Fruit fly (Drosophila melanogaster) whole organism, embryonic: Measurements from ENCODE around the gene CG6425.

Experiments
- Bgb ChIP-seq: fragments of 200-800 bp; sonication (Bioruptor generic); IDR thresholded peaks from 2 replicates; pipeline ENCODE4 v1.3.6; 2022; ENCODE audit warnings: missing biosample characterization, missing genetic modification characterization; ENCODE audit not compliant: partially characterized antibody
- CG10321 ChIP-seq: fragments of 200-800 bp; sonication (Bioruptor generic); IDR thresholded peaks from 2 replicates; pipeline ENCODE4 v1.3.6; 2022; ENCODE audit warnings: missing biosample characterization, missing genetic modification characterization
- CG11456 ChIP-seq: fragments of 200-800 bp; sonication (Bioruptor generic); IDR thresholded peaks from 3 replicates; pipeline ENCODE4 v1.3.6; 2022; ENCODE audit warnings: missing biosample characterization, missing genetic modification characterization
- CG11723 ChIP-seq: fragments of 200-800 bp; sonication (Bioruptor generic); optimal IDR thresholded peaks from 2 replicates; lab custom pipeline; 2017; ENCODE audit warnings: missing biosample characterization, mild to moderate bottlenecking, missing genetic modification characterization
- CG12659 ChIP-seq: fragments of 200-800 bp; sonication (Bioruptor generic); optimal IDR thresholded peaks from 3 replicates; lab custom pipeline; 2017; ENCODE audit warnings: mild to moderate bottlenecking, missing biosample characterization, missing genetic modification reagents, missing genetic modification characterization
- CG14965 ChIP-seq: fragments of 200-800 bp; sonication (Bioruptor generic); optimal IDR thresholded peaks from 2 replicates; lab custom pipeline; 2016; ENCODE audit warnings: missing biosample characterization, missing genetic modification characterization, borderline replicate concordance
- CG15514 ChIP-seq: fragments of 200-800 bp; sonication (Bioruptor generic); optimal IDR thresholded peaks from 3 replicates; lab custom pipeline; 2017; ENCODE audit warnings: missing biosample characterization, missing genetic modification characterization, mild to moderate bottlenecking, moderate library complexity, missing genetic modification reagents
- CG15696 ChIP-seq: fragments of 200-800 bp; sonication (Bioruptor generic); optimal IDR thresholded peaks from 2 replicates; lab custom pipeline; 2019; ENCODE audit warnings: missing biosample characterization, mild to moderate bottlenecking, missing genetic modification characterization, moderate library complexity
- CG16813 ChIP-seq: fragments of 200-800 bp; sonication (Bioruptor generic); IDR thresholded peaks from 3 replicates; pipeline ENCODE4 v1.3.6; 2022; ENCODE audit warnings: missing biosample characterization, missing genetic modification characterization; ENCODE audit not compliant: partially characterized antibody
- CG1792 ChIP-seq: fragments of 200-800 bp; sonication (Bioruptor generic); optimal IDR thresholded peaks from 2 replicates; lab custom pipeline; 2016; ENCODE audit warnings: missing biosample characterization, missing genetic modification characterization
- CG18476 ChIP-seq: fragments of 200-800 bp; sonication (Bioruptor generic); optimal IDR thresholded peaks from 2 replicates; lab custom pipeline; 2016; ENCODE audit warnings: missing biosample characterization, mild to moderate bottlenecking, missing genetic modification characterization
- CG2129 ChIP-seq: fragments of 200-800 bp; sonication (Bioruptor generic); IDR thresholded peaks from 2 replicates; pipeline ENCODE4 v1.3.6; 2022; ENCODE audit warnings: missing biosample characterization, missing genetic modification characterization; ENCODE audit not compliant: partially characterized antibody
- CG2889 ChIP-seq: fragments of 200-800 bp; sonication (Bioruptor generic); IDR thresholded peaks from 3 replicates; pipeline ENCODE4 v1.3.6; 2022; ENCODE audit warnings: missing biosample characterization, missing genetic modification characterization
- CG30431 ChIP-seq: fragments of 200-800 bp; sonication (Bioruptor generic); optimal IDR thresholded peaks from 2 replicates; lab custom pipeline; 2017; ENCODE audit warnings: missing biosample characterization, missing genetic modification characterization
- CG31441 ChIP-seq: fragments of 200-800 bp; sonication (Bioruptor generic); IDR thresholded peaks from 2 replicates; pipeline ENCODE4 v1.3.6; 2022; ENCODE audit warnings: missing biosample characterization, missing genetic modification characterization
- CG3847 ChIP-seq: fragments of 200-800 bp; sonication (Bioruptor generic); IDR thresholded peaks from 2 replicates; pipeline ENCODE4 v1.3.6; 2022; ENCODE audit warnings: missing biosample characterization, missing genetic modification characterization
- CG6175 ChIP-seq: fragments of 200-800 bp; sonication (Bioruptor generic); IDR thresholded peaks from 3 replicates; pipeline ENCODE4 v1.3.6; 2022; ENCODE audit warnings: missing biosample characterization, missing genetic modification characterization
- CG7963 ChIP-seq: fragments of 200-800 bp; sonication (Bioruptor generic); IDR thresholded peaks from 3 replicates; pipeline ENCODE4 v1.3.6; 2022; ENCODE audit warnings: missing biosample characterization, missing genetic modification characterization; ENCODE audit not compliant: partially characterized antibody
- CG8359 ChIP-seq: fragments of 200-800 bp; sonication (Bioruptor generic); optimal IDR thresholded peaks from 2 replicates; lab custom pipeline; 2017; ENCODE audit warnings: missing biosample characterization, mild to moderate bottlenecking, missing genetic modification characterization, borderline replicate concordance
- CG9215 ChIP-seq: fragments of 200-800 bp; sonication (Bioruptor generic); IDR thresholded peaks from 2 replicates; pipeline ENCODE4 v1.3.6; 2022; ENCODE audit warnings: missing biosample characterization, missing genetic modification characterization
- Chrac-16 ChIP-seq: fragments of 200-800 bp; sonication (Bioruptor generic); optimal IDR thresholded peaks from 3 replicates; lab custom pipeline; 2016; ENCODE audit warnings: missing biosample characterization, missing genetic modification characterization
- Dbx ChIP-seq: fragments of 200-800 bp; sonication (Bioruptor generic); IDR thresholded peaks from 3 replicates; pipeline ENCODE4 v1.3.6; 2022; ENCODE audit warnings: missing biosample characterization, missing genetic modification characterization
- Dek ChIP-seq: fragments of 200-800 bp; sonication (Bioruptor generic); optimal IDR thresholded peaks from 3 replicates; lab custom pipeline; 2019; ENCODE audit warnings: missing biosample characterization, mild to moderate bottlenecking, missing genetic modification characterization, moderate library complexity
- E2f2 ChIP-seq: fragments of 200-800 bp; sonication (Bioruptor generic); IDR thresholded peaks from 2 replicates; pipeline ENCODE4 v1.3.6; 2022; ENCODE audit warnings: missing biosample characterization, missing genetic modification characterization
- Hmr ChIP-seq: fragments of 200-800 bp; sonication (Bioruptor generic); optimal IDR thresholded peaks from 3 replicates; lab custom pipeline; 2017; ENCODE audit warnings: mild to moderate bottlenecking, missing biosample characterization, missing genetic modification reagents, missing genetic modification characterization
- Hr39 ChIP-seq: fragments of >200 bp; optimal IDR thresholded peaks from 2 replicates; lab custom pipeline; 2017
- MBD-R2 ChIP-seq: fragments of 200-800 bp; sonication (Bioruptor generic); IDR thresholded peaks from 2 replicates; pipeline ENCODE4 v1.3.6; 2022; ENCODE audit warnings: missing biosample characterization, missing genetic modification characterization
- Opbp ChIP-seq: fragments of 200-800 bp; sonication (Bioruptor generic); IDR thresholded peaks from 3 replicates; pipeline ENCODE4 v1.3.6; 2022; ENCODE audit warnings: missing biosample characterization, missing genetic modification characterization; ENCODE audit not compliant: partially characterized antibody
- Sin3A ChIP-seq: fragments of >200 bp; optimal IDR thresholded peaks from 2 replicates; lab custom pipeline; 2018
- Sry-δ ChIP-seq: fragments of 200-800 bp; sonication (Bioruptor generic); optimal IDR thresholded peaks from 2 replicates; lab custom pipeline; 2016; ENCODE audit warnings: missing biosample characterization, missing genetic modification characterization
- TFAM ChIP-seq: fragments of 200-800 bp; sonication (Bioruptor generic); optimal IDR thresholded peaks from 2 replicates; lab custom pipeline; 2017; ENCODE audit warnings: missing biosample characterization, missing genetic modification characterization, inconsistent platforms
- Taf1 ChIP-seq: fragments of 200-800 bp; sonication (Bioruptor generic); IDR thresholded peaks from 2 replicates; pipeline ENCODE4 v1.3.6; 2022; ENCODE audit warnings: missing biosample characterization, missing genetic modification characterization
- ase ChIP-seq: fragments of 200-800 bp; sonication (Bioruptor generic); IDR thresholded peaks from 3 replicates; pipeline ENCODE4 v1.3.6; 2022; ENCODE audit warnings: missing biosample characterization, missing genetic modification characterization
- btn ChIP-seq: fragments of 200-800 bp; sonication (Bioruptor generic); optimal IDR thresholded peaks from 2 replicates; lab custom pipeline; 2016; ENCODE audit warnings: missing biosample characterization, missing genetic modification characterization
- cg ChIP-seq: fragments of 200-800 bp; sonication (Bioruptor generic); optimal IDR thresholded peaks from 3 replicates; lab custom pipeline; 2019; ENCODE audit warnings: missing biosample characterization, mild to moderate bottlenecking, missing genetic modification characterization, moderate library complexity
- cwo ChIP-seq: fragments of 200-800 bp; sonication (Bioruptor generic); optimal IDR thresholded peaks from 3 replicates; lab custom pipeline; 2017; ENCODE audit warnings: missing biosample characterization, missing genetic modification characterization, mild to moderate bottlenecking, moderate library complexity, missing genetic modification reagents
- gfzf ChIP-seq: fragments of 200-800 bp; sonication (Bioruptor generic); optimal IDR thresholded peaks from 2 replicates; lab custom pipeline; 2016; ENCODE audit warnings: missing biosample characterization, mild to moderate bottlenecking, missing genetic modification characterization, moderate library complexity
- grau ChIP-seq: fragments of 200-800 bp; optimal IDR thresholded peaks from 3 replicates; lab custom pipeline; 2019; ENCODE audit warnings: missing biosample characterization, mild to moderate bottlenecking, missing genetic modification characterization, moderate library complexity
- lilli ChIP-seq: fragments of 200-800 bp; sonication (Bioruptor generic); optimal IDR thresholded peaks from 3 replicates; lab custom pipeline; 2016; ENCODE audit warnings: missing biosample characterization, missing genetic modification characterization
- mam ChIP-seq: fragments of 200-800 bp; sonication (Bioruptor generic); optimal IDR thresholded peaks from 3 replicates; lab custom pipeline; 2016; ENCODE audit warnings: missing biosample characterization, missing genetic modification characterization
- nerfin-2 ChIP-seq: fragments of 200-800 bp; sonication (Bioruptor generic); IDR thresholded peaks from 2 replicates; pipeline ENCODE4 v1.3.6; 2022; ENCODE audit warnings: missing biosample characterization, missing genetic modification characterization; ENCODE audit not compliant: partially characterized antibody
- psq ChIP-seq: fragments of 200-800 bp; sonication (Bioruptor generic); optimal IDR thresholded peaks from 2 replicates; lab custom pipeline; 2017; ENCODE audit warnings: missing biosample characterization, missing genetic modification characterization
- sna ChIP-seq: fragments of 200-800 bp; sonication (Bioruptor generic); IDR thresholded peaks from 2 replicates; pipeline ENCODE4 v1.3.6; 2022; ENCODE audit warnings: missing biosample characterization, missing genetic modification characterization; ENCODE audit not compliant: partially characterized antibody
- so ChIP-seq: fragments of 200-800 bp; sonication (Bioruptor generic); IDR thresholded peaks from 3 replicates; pipeline ENCODE4 v1.3.6; 2022; ENCODE audit warnings: missing biosample characterization, missing genetic modification characterization
- tna ChIP-seq: fragments of 200-800 bp; sonication (Bioruptor generic); IDR thresholded peaks from 2 replicates; pipeline ENCODE4 v1.3.6; 2022; ENCODE audit warnings: missing biosample characterization, missing genetic modification characterization; ENCODE audit not compliant: partially characterized antibody

CG6425 gene

dm6 chr3R:26728427-26728826, 11.2 kb upstream of the CG6425 start, which contains the start of gene CG14245:
CG14245 (plus strand) TSS chr3R:26728727.
- TF ChIP-seq gfzf (GFP tag; lab: Kevin White, UChicago) (no peak), btn (GFP tag; lab: Kevin White, UChicago) (no peak), TFAM (no peak), Hmr (no peak), cwo (GFP tag; lab: Kevin White, UChicago) (no peak), CG15514 (GFP tag; lab: Kevin White, UChicago) (no peak), CG15696 (no peak), CG11456 (GFP tag; lab: Robert Waterston, UW) (no peak), CG3847 (no peak), CG30431 (GFP tag; lab: Kevin White, UChicago) (no peak), cg (no peak), CG9215 (no peak), sna (GFP tag; lab: Robert Waterston, UW) (no peak), Taf1 (GFP tag; lab: Robert Waterston, UW) (no peak), CG7963 (GFP tag; lab: Robert Waterston, UW) (no peak), Dek (tag; lab: Kevin White, UChicago) (no peak), CG10321 (GFP tag; lab: Robert Waterston, UW) (no peak)

- TF ChIP-seq lilli (GFP tag; lab: Kevin White, UChicago): no peak
- TF ChIP-seq grau (tag; lab: Kevin White, UChicago): no peak
- 0 out of 3 replicates have a peak, but pooled peaks have one; percentile 7 for TF ChIP-seq CG2889 (GFP tag; lab: Robert Waterston, UW)
- TF ChIP-seq Chrac-16 (GFP tag; lab: Kevin White, UChicago): no peak
- TF ChIP-seq, all 482 proteins: peak for 1
Measured at dm6 chr3R:26727014-26727413, 9.8 kb upstream of the CG6425 start, which contains the start of gene CG14246. CG14246 (plus strand) TSS chr3R:26727314.

dm6 chr3R:26725833-26726232, 8.6 kb upstream of the CG6425 start, which contains the start of gene CG14244:
CG14244 (plus strand) TSS chr3R:26726133.
- TF ChIP-seq Hr39 (lab: Kevin White, UChicago): peak; percentile 56
- no peak for TF ChIP-seq CG12659
- no peak for TF ChIP-seq ase (GFP tag; lab: Robert Waterston, UW)
- no peak for TF ChIP-seq CG6175 (GFP tag; lab: Robert Waterston, UW)

dm6 chr3R:26724977-26725612, 7.9 kb upstream of the CG6425 start, which contains the start of gene CG6420:
CG6420 (minus strand) TSS chr3R:26725216.
- TF ChIP-seq Bgb (GFP tag; lab: Robert Waterston, UW): peak; percentile 92
- TF ChIP-seq CG31441: 0 out of 2 replicates have a peak, but pooled peaks have one; percentile 16
- TF ChIP-seq CG11723: no peak
- peak; percentile 88 for TF ChIP-seq CG16813 (GFP tag; lab: Robert Waterston, UW)
- peak; percentile 57; the same call in 1 of the 2 replicates for TF ChIP-seq CG2129 (GFP tag; lab: Robert Waterston, UW)
- peak; percentile 58 for TF ChIP-seq Sin3A (lab: Kevin White, UChicago)
- peak; percentile 98 for TF ChIP-seq E2f2 (GFP tag; lab: Robert Waterston, UW)
- TF ChIP-seq CG1792 (GFP tag; lab: Kevin White, UChicago): no peak
- no peak for TF ChIP-seq CG14965
- TF ChIP-seq so (GFP tag; lab: Robert Waterston, UW): no peak
- peak; percentile 87 for TF ChIP-seq Opbp
- TF ChIP-seq Dbx (GFP tag; lab: Robert Waterston, UW): 0 out of 3 replicates have a peak, but pooled peaks have one; percentile 10
- peak; percentile 75 for TF ChIP-seq MBD-R2 (GFP tag; lab: Robert Waterston, UW)
- peak; percentile 4 for TF ChIP-seq mam (GFP tag; lab: Kevin White, UChicago)
- TF ChIP-seq CG8359 (GFP tag; lab: Kevin White, UChicago): no peak
- TF ChIP-seq gfzf (GFP tag; lab: Kevin White, UChicago): peak; percentile 82
- peak; percentile 89 for TF ChIP-seq Sry-δ (GFP tag; lab: Kevin White, UChicago)
- peak; percentile 87 for TF ChIP-seq nerfin-2 (GFP tag; lab: Robert Waterston, UW)
- no peak for TF ChIP-seq CG18476 (GFP tag; lab: Kevin White, UChicago)
- TF ChIP-seq psq (GFP tag; lab: Kevin White, UChicago): no peak
- peak; percentile 68 for TF ChIP-seq tna
